Fruit fly (Drosophila melanogaster) whole organism, embryonic: Measurements from ENCODE around the gene CG10638.

Experiments
- B-H1 ChIP-seq: fragments of 200-800 bp; sonication (Bioruptor generic); IDR thresholded peaks from 3 replicates; pipeline ENCODE4 v1.3.6; 2022; ENCODE audit warnings: missing biosample characterization, missing genetic modification characterization
- CG10209 ChIP-seq: fragments of 200-800 bp; sonication (Bioruptor generic); optimal IDR thresholded peaks from 3 replicates; lab custom pipeline; 2017; ENCODE audit warnings: missing biosample characterization, mild to moderate bottlenecking, missing genetic modification characterization, missing genetic modification reagents
- CG10431 ChIP-seq: fragments of 200-800 bp; sonication (Bioruptor generic); optimal IDR thresholded peaks from 3 replicates; lab custom pipeline; 2018; ENCODE audit warnings: missing biosample characterization, mild to moderate bottlenecking, missing genetic modification characterization
- CG11093 ChIP-seq: fragments of 200-800 bp; sonication (Bioruptor generic); IDR thresholded peaks from 3 replicates; pipeline ENCODE4 v1.3.6; 2022; ENCODE audit warnings: missing biosample characterization, missing genetic modification characterization
- CG11398 ChIP-seq: fragments of 200-800 bp; sonication (Bioruptor generic); optimal IDR thresholded peaks from 2 replicates; lab custom pipeline; 2016; ENCODE audit warnings: missing biosample characterization, missing genetic modification characterization
- CG13296 ChIP-seq: fragments of 200-800 bp; sonication (Bioruptor generic); optimal IDR thresholded peaks from 3 replicates; lab custom pipeline; 2018; ENCODE audit warnings: missing biosample characterization, mild to moderate bottlenecking, missing genetic modification characterization
- CG14710 ChIP-seq: fragments of 200-800 bp; sonication (Bioruptor generic); optimal IDR thresholded peaks from 3 replicates; lab custom pipeline; 2019; ENCODE audit warnings: missing biosample characterization, mild to moderate bottlenecking, missing genetic modification characterization, moderate library complexity
- CG1602 ChIP-seq: fragments of 200-800 bp; sonication (Bioruptor generic); optimal IDR thresholded peaks from 3 replicates; lab custom pipeline; 2016; ENCODE audit warnings: missing biosample characterization, missing genetic modification characterization
- CG17612 ChIP-seq: fragments of 200-800 bp; sonication (Bioruptor generic); IDR thresholded peaks from 2 replicates; pipeline ENCODE4 v1.3.6; 2022; ENCODE audit warnings: missing biosample characterization, missing genetic modification characterization
- CG1792 ChIP-seq: fragments of 200-800 bp; sonication (Bioruptor generic); optimal IDR thresholded peaks from 2 replicates; lab custom pipeline; 2016; ENCODE audit warnings: missing biosample characterization, missing genetic modification characterization
- CG31365 ChIP-seq: fragments of 200-800 bp; sonication (Bioruptor generic); optimal IDR thresholded peaks from 2 replicates; lab custom pipeline; 2018; ENCODE audit warnings: missing biosample characterization, mild to moderate bottlenecking, missing genetic modification characterization
- CG34376 ChIP-seq: fragments of 200-800 bp; sonication (Bioruptor generic); optimal IDR thresholded peaks from 2 replicates; lab custom pipeline; 2018; ENCODE audit warnings: missing biosample characterization, mild to moderate bottlenecking, missing genetic modification characterization
- CG3838 ChIP-seq: fragments of 200-800 bp; sonication (Bioruptor generic); optimal IDR thresholded peaks from 3 replicates; lab custom pipeline; 2016; ENCODE audit warnings: missing biosample characterization, missing genetic modification characterization
- CG4730 ChIP-seq: fragments of 200-800 bp; sonication (Bioruptor generic); IDR thresholded peaks from 2 replicates; pipeline ENCODE4 v1.3.6; 2022; ENCODE audit warnings: missing biosample characterization, missing genetic modification characterization
- CG6854 ChIP-seq: fragments of 200-800 bp; sonication (Bioruptor generic); optimal IDR thresholded peaks from 3 replicates; lab custom pipeline; 2017; ENCODE audit warnings: missing biosample characterization, mild to moderate bottlenecking, missing genetic modification characterization
- CG7745 ChIP-seq: fragments of 200-800 bp; sonication (Bioruptor generic); optimal IDR thresholded peaks from 2 replicates; lab custom pipeline; 2018; ENCODE audit warnings: missing biosample characterization, mild to moderate bottlenecking, missing genetic modification characterization, moderate library complexity
- CG7963 ChIP-seq: fragments of 200-800 bp; sonication (Bioruptor generic); IDR thresholded peaks from 3 replicates; pipeline ENCODE4 v1.3.6; 2022; ENCODE audit warnings: missing biosample characterization, missing genetic modification characterization; ENCODE audit not compliant: partially characterized antibody
- CG9215 ChIP-seq: fragments of 200-800 bp; sonication (Bioruptor generic); IDR thresholded peaks from 2 replicates; pipeline ENCODE4 v1.3.6; 2022; ENCODE audit warnings: missing biosample characterization, missing genetic modification characterization
- CG9876 ChIP-seq: fragments of 200-800 bp; sonication (Bioruptor generic); optimal IDR thresholded peaks from 2 replicates; lab custom pipeline; 2016; ENCODE audit warnings: missing biosample characterization, missing genetic modification characterization
- Chrac-16 ChIP-seq: fragments of 200-800 bp; sonication (Bioruptor generic); optimal IDR thresholded peaks from 3 replicates; lab custom pipeline; 2016; ENCODE audit warnings: missing biosample characterization, missing genetic modification characterization
- Dp ChIP-seq: fragments of 200-800 bp; sonication (Bioruptor generic); optimal IDR thresholded peaks from 2 replicates; lab custom pipeline; 2018; ENCODE audit warnings: missing biosample characterization, mild to moderate bottlenecking, missing genetic modification characterization, moderate library complexity
- E2f1 ChIP-seq: fragments of 200-800 bp; sonication (Bioruptor generic); IDR thresholded peaks from 2 replicates; pipeline ENCODE4 v1.3.6; 2022; ENCODE audit warnings: missing biosample characterization, missing genetic modification characterization
- Ets65A ChIP-seq: fragments of 200-800 bp; sonication (Bioruptor generic); peaks from one replicate; lab custom pipeline; 2016; ENCODE audit warnings: missing biosample characterization, missing genetic modification characterization
- H2.0 ChIP-seq: fragments of 200-800 bp; sonication (Bioruptor generic); IDR thresholded peaks from 2 replicates; pipeline ENCODE4 v1.3.6; 2022; ENCODE audit warnings: missing biosample characterization, missing genetic modification characterization
- HLH4C ChIP-seq: fragments of 200-800 bp; sonication (Bioruptor generic); IDR thresholded peaks from 3 replicates; pipeline ENCODE4 v1.3.6; 2022; ENCODE audit warnings: missing biosample characterization, missing genetic modification characterization; ENCODE audit not compliant: partially characterized antibody
- HLH54F ChIP-seq: fragments of 200-800 bp; sonication (Bioruptor generic); optimal IDR thresholded peaks from 3 replicates; lab custom pipeline; 2016; ENCODE audit warnings: missing biosample characterization, missing genetic modification characterization
- HmgZ ChIP-seq: fragments of 200-800 bp; sonication (Bioruptor generic); optimal IDR thresholded peaks from 2 replicates; lab custom pipeline; 2018; ENCODE audit warnings: missing biosample characterization, mild to moderate bottlenecking, missing genetic modification characterization
- Lpt ChIP-seq: fragments of >200 bp; optimal IDR thresholded peaks from 2 replicates; lab custom pipeline; 2018; ENCODE audit warnings: missing biosample characterization, missing genetic modification characterization
- MBD-R2 ChIP-seq: fragments of 200-800 bp; sonication (Bioruptor generic); IDR thresholded peaks from 2 replicates; pipeline ENCODE4 v1.3.6; 2022; ENCODE audit warnings: missing biosample characterization, missing genetic modification characterization
- Max ChIP-seq: fragments of 200-800 bp; sonication (Bioruptor generic); optimal IDR thresholded peaks from 2 replicates; lab custom pipeline; 2016; ENCODE audit warnings: missing biosample characterization, mild to moderate bottlenecking, missing genetic modification characterization
- Mes4 ChIP-seq: fragments of 200-800 bp; sonication (Bioruptor generic); optimal IDR thresholded peaks from 2 replicates; lab custom pipeline; 2016; ENCODE audit warnings: missing biosample characterization, missing genetic modification characterization
- NC2β ChIP-seq: fragments of 200-800 bp; sonication (Bioruptor generic); optimal IDR thresholded peaks from 2 replicates; lab custom pipeline; 2016; ENCODE audit warnings: missing biosample characterization, missing genetic modification characterization
- Oaz ChIP-seq: fragments of 200-800 bp; sonication (Bioruptor generic); IDR thresholded peaks from 2 replicates; pipeline ENCODE4 v1.3.6; 2022; ENCODE audit warnings: missing biosample characterization, missing genetic modification characterization
- Rx ChIP-seq: fragments of 200-800 bp; sonication (Bioruptor generic); IDR thresholded peaks from 2 replicates; pipeline ENCODE4 v1.3.6; 2022; ENCODE audit warnings: missing biosample characterization, missing genetic modification characterization
- aop ChIP-seq: fragments of 200-800 bp; sonication (Bioruptor generic); IDR thresholded peaks from 2 replicates; pipeline ENCODE4 v1.3.6; 2022; ENCODE audit warnings: missing biosample characterization, missing genetic modification characterization
- cad ChIP-seq: fragments of >200 bp; optimal IDR thresholded peaks from 2 replicates; lab custom pipeline; 2017; ENCODE audit warnings: missing biosample characterization, missing genetic modification characterization
- danr ChIP-seq: fragments of 200-800 bp; sonication (Bioruptor generic); IDR thresholded peaks from 2 replicates; pipeline ENCODE4 v1.3.6; 2022; ENCODE audit warnings: missing biosample characterization, missing genetic modification characterization
- dati ChIP-seq: fragments of 200-800 bp; sonication (Bioruptor generic); IDR thresholded peaks from 2 replicates; pipeline ENCODE4 v1.3.6; 2022; ENCODE audit warnings: missing biosample characterization, missing genetic modification characterization
- ems ChIP-seq: fragments of 200-800 bp; sonication (Bioruptor generic); optimal IDR thresholded peaks from 3 replicates; lab custom pipeline; 2016; ENCODE audit warnings: missing biosample characterization, missing genetic modification characterization
- eve ChIP-seq, 2 experiments: fragments of >200 bp; optimal IDR thresholded peaks; 2 replicates each; lab custom pipeline; 2017; ENCODE audit warnings: missing biosample characterization in 2 of 2, missing genetic modification characterization in 2 of 2
- ewg ChIP-seq: fragments of 200-800 bp; sonication (Bioruptor generic); optimal IDR thresholded peaks from 3 replicates; lab custom pipeline; 2017; ENCODE audit warnings: mild to moderate bottlenecking, missing biosample characterization, missing genetic modification reagents, missing genetic modification characterization
- hkb ChIP-seq, 2 experiments: fragments of 200-800 bp in 1 of 2; fragments of >200 bp in 1 of 2; sonication (Bioruptor generic) in 1 of 2; IDR thresholded peaks in 1 of 2; optimal IDR thresholded peaks in 1 of 2; 2 replicates each; pipeline versions ENCODE4 v1.3.6 to Lab custom; 2017 to 2022; ENCODE audit warnings: missing biosample characterization in 1 of 2, missing genetic modification characterization in 1 of 2
- lbe ChIP-seq: fragments of 200-800 bp; sonication (Bioruptor generic); optimal IDR thresholded peaks from 2 replicates; lab custom pipeline; 2016; ENCODE audit warnings: missing biosample characterization, mild to moderate bottlenecking, missing genetic modification characterization
- lmd ChIP-seq: fragments of 200-800 bp; sonication (Bioruptor generic); IDR thresholded peaks from 2 replicates; pipeline ENCODE4 v1.3.6; 2022; ENCODE audit warnings: missing biosample characterization, missing genetic modification characterization
- nom ChIP-seq: fragments of 200-800 bp; sonication (Bioruptor generic); optimal IDR thresholded peaks from 2 replicates; lab custom pipeline; 2017; ENCODE audit warnings: missing biosample characterization, missing genetic modification characterization, mild to moderate bottlenecking, moderate library complexity, missing genetic modification reagents
- pb ChIP-seq: fragments of 200-800 bp; sonication (Bioruptor generic); optimal IDR thresholded peaks from 3 replicates; lab custom pipeline; 2016; ENCODE audit warnings: missing biosample characterization, missing genetic modification characterization
- pfk ChIP-seq: fragments of 200-800 bp; sonication (Bioruptor generic); optimal IDR thresholded peaks from 2 replicates; lab custom pipeline; 2018; ENCODE audit warnings: missing biosample characterization, mild to moderate bottlenecking, missing genetic modification characterization, moderate library complexity
- shn ChIP-seq: fragments of 200-800 bp; sonication (Bioruptor generic); optimal IDR thresholded peaks from 3 replicates; lab custom pipeline; 2016; ENCODE audit warnings: missing biosample characterization, missing genetic modification characterization
- slou ChIP-seq: fragments of 200-800 bp; sonication (Bioruptor generic); optimal IDR thresholded peaks from 3 replicates; lab custom pipeline; 2016; ENCODE audit warnings: missing biosample characterization, missing genetic modification characterization
- sna ChIP-seq: fragments of 200-800 bp; sonication (Bioruptor generic); IDR thresholded peaks from 2 replicates; pipeline ENCODE4 v1.3.6; 2022; ENCODE audit warnings: missing biosample characterization, missing genetic modification characterization; ENCODE audit not compliant: partially characterized antibody
- stwl ChIP-seq: fragments of 200-800 bp; sonication (Bioruptor generic); optimal IDR thresholded peaks from 3 replicates; lab custom pipeline; 2018; ENCODE audit warnings: missing biosample characterization, mild to moderate bottlenecking, missing genetic modification characterization, moderate library complexity
- trh ChIP-seq: fragments of 200-800 bp; sonication (Bioruptor generic); optimal IDR thresholded peaks from 2 replicates; lab custom pipeline; 2016; ENCODE audit warnings: missing biosample characterization, missing genetic modification characterization

Gene CG10638

dm6 chr3L:12484948-12485347, 16.2 kb downstream of the CG10638 start, which contains the start of gene CG10663 (continued):
- no peak for TF ChIP-seq dati (GFP tag; lab: Robert Waterston, UW)
- no peak for TF ChIP-seq CG10431 (GFP tag; lab: Kevin White, UChicago)
- TF ChIP-seq MBD-R2: 0 out of 2 replicates have a peak, but pooled peaks have one; percentile 10
- no peak for TF ChIP-seq CG7745 (tag; lab: Kevin White, UChicago)
- no peak for TF ChIP-seq stwl (tag; lab: Kevin White, UChicago)
- TF ChIP-seq lbe (GFP tag; lab: Kevin White, UChicago): no peak
- no peak for TF ChIP-seq pb
- TF ChIP-seq Chrac-16 (GFP tag; lab: Kevin White, UChicago): peak; percentile 6
- TF ChIP-seq CG17612 (GFP tag; lab: Robert Waterston, UW): no peak
- TF ChIP-seq NC2β (GFP tag; lab: Kevin White, UChicago): no peak
- peak; percentile 94 for TF ChIP-seq pfk (GFP tag; lab: Kevin White, UChicago)
- no peak for TF ChIP-seq Mes4 (GFP tag; lab: Kevin White, UChicago)
- no peak for TF ChIP-seq aop
- TF ChIP-seq CG11398 (GFP tag; lab: Kevin White, UChicago): no peak
- TF ChIP-seq HLH4C: peak; percentile 53; the same call in 2 of the 3 replicates
- TF ChIP-seq E2f1: 0 out of 2 replicates have a peak, but pooled peaks have one; percentile 12
- TF ChIP-seq danr (GFP tag; lab: Robert Waterston, UW): no peak
- peak; percentile 53; the same call in 2 of the 3 replicates for TF ChIP-seq CG7963 (GFP tag; lab: Robert Waterston, UW)
- TF ChIP-seq Ets65A (GFP tag; lab: Kevin White, UChicago): no peak
- no peak for TF ChIP-seq nom (GFP tag; lab: Kevin White, UChicago)
- no peak for TF ChIP-seq shn (GFP tag; lab: Kevin White, UChicago)
- no peak for TF ChIP-seq Oaz (GFP tag; lab: Robert Waterston, UW)
- TF ChIP-seq CG3838 (GFP tag; lab: Kevin White, UChicago): no peak
- no peak for TF ChIP-seq Dp (GFP tag; lab: Kevin White, UChicago)
- no peak for TF ChIP-seq HLH54F
- TF ChIP-seq CG13296 (GFP tag; lab: Kevin White, UChicago): no peak
- no peak for TF ChIP-seq CG10209 (GFP tag; lab: Kevin White, UChicago)
- no peak for TF ChIP-seq Rx (GFP tag; lab: Robert Waterston, UW)
- TF ChIP-seq slou (GFP tag; lab: Kevin White, UChicago): no peak
- TF ChIP-seq cad (GFP tag; lab: Kevin White, UChicago): no peak
- no peak for TF ChIP-seq eve (GFP tag; optimal IDR thresholded peaks at IDR 0.05; lab: Kevin White, UChicago)
- no peak for TF ChIP-seq sna
- TF ChIP-seq hkb (optimal IDR thresholded peaks at IDR 0.05; lab: Kevin White, UChicago): no peak
- 0 out of 2 replicates have a peak, but pooled peaks have one; percentile 15 for TF ChIP-seq hkb (GFP tag; IDR thresholded peaks at IDR 0.05; lab: Robert Waterston, UW)
- no peak for TF ChIP-seq CG11093 (GFP tag; lab: Robert Waterston, UW)
- TF ChIP-seq CG4730: no peak
- TF ChIP-seq HmgZ (tag; lab: Kevin White, UChicago): no peak
- TF ChIP-seq CG9876 (GFP tag; lab: Kevin White, UChicago): no peak
- peak; percentile 17; the same call in 1 of the 3 replicates for TF ChIP-seq B-H1 (GFP tag; lab: Robert Waterston, UW)
- peak; percentile 10 for TF ChIP-seq Max (GFP tag; lab: Kevin White, UChicago)
- TF ChIP-seq trh (GFP tag; lab: Kevin White, UChicago): no peak
- no peak for TF ChIP-seq CG6854 (GFP tag; lab: Kevin White, UChicago)
- TF ChIP-seq CG9215: no peak
- TF ChIP-seq lmd (GFP tag; lab: Robert Waterston, UW): no peak; the same call in 1 of the 2 replicates
- TF ChIP-seq CG34376 (GFP tag; lab: Kevin White, UChicago): no peak
- no peak for TF ChIP-seq CG14710
- TF ChIP-seq CG31365: no peak
- TF ChIP-seq ems (GFP tag; lab: Kevin White, UChicago): no peak
- no peak for TF ChIP-seq CG1792
- TF ChIP-seq H2.0 (GFP tag; lab: Robert Waterston, UW): no peak
- TF ChIP-seq ewg (GFP tag; lab: Kevin White, UChicago): no peak
- no peak for TF ChIP-seq Lpt (GFP tag; lab: Kevin White, UChicago)
- TF ChIP-seq CG1602: no peak
